Fruit fly (Drosophila melanogaster) whole organism, embryonic: Measurements from ENCODE around the gene anne.
A peak's percentile ranks its signal among the peaks of the same experiment; 100 is the strongest.

Experiments
- B-H2 ChIP-seq: fragments of 200-800 bp; sonication (Bioruptor generic); optimal IDR thresholded peaks from 2 replicates; lab custom pipeline; 2018; ENCODE audit warnings: missing biosample characterization, mild to moderate bottlenecking, missing genetic modification characterization
- BtbVII ChIP-seq: fragments of 200-800 bp; sonication (Bioruptor generic); optimal IDR thresholded peaks from 3 replicates; lab custom pipeline; 2017; ENCODE audit warnings: missing biosample characterization, mild to moderate bottlenecking, missing genetic modification characterization
- CG10431 ChIP-seq: fragments of 200-800 bp; sonication (Bioruptor generic); optimal IDR thresholded peaks from 3 replicates; lab custom pipeline; 2018; ENCODE audit warnings: missing biosample characterization, mild to moderate bottlenecking, missing genetic modification characterization
- CG12071 ChIP-seq: fragments of 200-800 bp; sonication (Bioruptor generic); optimal IDR thresholded peaks from 3 replicates; lab custom pipeline; 2018; ENCODE audit warnings: missing biosample characterization, mild to moderate bottlenecking, missing genetic modification characterization
- CG12769 ChIP-seq: fragments of 200-800 bp; sonication (Bioruptor generic); optimal IDR thresholded peaks from 2 replicates; lab custom pipeline; 2019; ENCODE audit warnings: missing biosample characterization, mild to moderate bottlenecking, missing genetic modification characterization, moderate library complexity
- CG13296 ChIP-seq: fragments of 200-800 bp; sonication (Bioruptor generic); optimal IDR thresholded peaks from 3 replicates; lab custom pipeline; 2018; ENCODE audit warnings: missing biosample characterization, mild to moderate bottlenecking, missing genetic modification characterization
- CG13894 ChIP-seq: fragments of 200-800 bp; sonication (Bioruptor generic); optimal IDR thresholded peaks from 3 replicates; lab custom pipeline; 2018; ENCODE audit warnings: missing biosample characterization, mild to moderate bottlenecking, missing genetic modification characterization, moderate library complexity
- CG14860 ChIP-seq: fragments of 200-800 bp; sonication (Bioruptor generic); IDR thresholded peaks from 3 replicates; pipeline ENCODE4 v1.3.6; 2022; ENCODE audit warnings: missing biosample characterization, missing genetic modification characterization; ENCODE audit not compliant: partially characterized antibody
- CG1603 ChIP-seq: fragments of 200-800 bp; sonication (Bioruptor generic); optimal IDR thresholded peaks from 2 replicates; lab custom pipeline; 2019; ENCODE audit warnings: missing biosample characterization, mild to moderate bottlenecking, missing genetic modification characterization, moderate library complexity
- CG17568 ChIP-seq: fragments of 200-800 bp; sonication (Bioruptor generic); optimal IDR thresholded peaks from 2 replicates; lab custom pipeline; 2018; ENCODE audit warnings: missing biosample characterization, mild to moderate bottlenecking, missing genetic modification characterization, moderate library complexity
- CG17802 ChIP-seq: fragments of 200-800 bp; sonication (Bioruptor generic); optimal IDR thresholded peaks from 2 replicates; lab custom pipeline; 2018; ENCODE audit warnings: missing biosample characterization, mild to moderate bottlenecking, missing genetic modification characterization, moderate library complexity
- CG2199 ChIP-seq: fragments of 200-800 bp; sonication (Bioruptor generic); IDR thresholded peaks from 3 replicates; pipeline ENCODE4 v1.3.6; 2022; ENCODE audit warnings: missing biosample characterization, missing genetic modification characterization
- CG3407 ChIP-seq: fragments of 200-800 bp; sonication (Bioruptor generic); optimal IDR thresholded peaks from 2 replicates; lab custom pipeline; 2018; ENCODE audit warnings: missing biosample characterization, mild to moderate bottlenecking, missing genetic modification characterization
- CG34376 ChIP-seq: fragments of 200-800 bp; sonication (Bioruptor generic); optimal IDR thresholded peaks from 2 replicates; lab custom pipeline; 2018; ENCODE audit warnings: missing biosample characterization, mild to moderate bottlenecking, missing genetic modification characterization
- CG4282 ChIP-seq: fragments of 200-800 bp; sonication (Bioruptor generic); optimal IDR thresholded peaks from 2 replicates; lab custom pipeline; 2016; ENCODE audit warnings: missing biosample characterization, missing genetic modification characterization
- CG4328 ChIP-seq: fragments of 200-800 bp; sonication (Bioruptor generic); optimal IDR thresholded peaks from 3 replicates; lab custom pipeline; 2017; ENCODE audit warnings: missing biosample characterization, missing genetic modification reagents, missing genetic modification characterization
- CG6813 ChIP-seq: fragments of 200-800 bp; sonication (Bioruptor generic); optimal IDR thresholded peaks from 2 replicates; lab custom pipeline; 2017; ENCODE audit warnings: missing biosample characterization, missing genetic modification characterization, mild to moderate bottlenecking, moderate library complexity, missing genetic modification reagents
- CG7839 ChIP-seq: fragments of 200-800 bp; sonication (Bioruptor generic); optimal IDR thresholded peaks from 3 replicates; lab custom pipeline; 2018; ENCODE audit warnings: missing biosample characterization, mild to moderate bottlenecking, missing genetic modification characterization, moderate library complexity
- CG8290 ChIP-seq, 3 experiments: fragments of 200-800 bp; sonication (Bioruptor generic); optimal IDR thresholded peaks; 2 replicates each; lab custom pipeline; 2016 to 2019; ENCODE audit warnings: missing biosample characterization in 3 of 3, missing genetic modification characterization in 3 of 3, mild to moderate bottlenecking in 2 of 3, moderate library complexity in 1 of 3
- D19A ChIP-seq: fragments of 200-800 bp; optimal IDR thresholded peaks from 3 replicates; lab custom pipeline; 2019; ENCODE audit warnings: missing biosample characterization, mild to moderate bottlenecking, missing genetic modification characterization, moderate library complexity
- ERR ChIP-seq: fragments of 200-800 bp; sonication (Bioruptor generic); optimal IDR thresholded peaks from 2 replicates; lab custom pipeline; 2016; ENCODE audit warnings: missing biosample characterization, missing genetic modification characterization
- Nf-YA ChIP-seq: fragments of 200-800 bp; sonication (Bioruptor generic); IDR thresholded peaks from 2 replicates; pipeline ENCODE4 v1.3.6; 2022; ENCODE audit warnings: missing biosample characterization, missing genetic modification characterization
- Pdp1 ChIP-seq, 2 experiments: fragments of 200-800 bp; sonication (Bioruptor generic); optimal IDR thresholded peaks; 3 replicates each; lab custom pipeline; 2016; ENCODE audit warnings: missing biosample characterization in 2 of 2, missing genetic modification characterization in 2 of 2, mild to moderate bottlenecking in 1 of 2, moderate library complexity in 1 of 2
- Side ChIP-seq: fragments of 200-800 bp; sonication (Bioruptor generic); optimal IDR thresholded peaks from 2 replicates; lab custom pipeline; 2016; ENCODE audit warnings: missing biosample characterization, missing genetic modification characterization
- Sox100B ChIP-seq: fragments of 200-800 bp; sonication (Bioruptor generic); optimal IDR thresholded peaks from 3 replicates; lab custom pipeline; 2018; ENCODE audit warnings: missing biosample characterization, mild to moderate bottlenecking, missing genetic modification characterization
- bowl ChIP-seq: fragments of 200-800 bp; sonication (Bioruptor generic); IDR thresholded peaks from 2 replicates; pipeline ENCODE4 v1.3.6; 2022; ENCODE audit warnings: missing biosample characterization, missing genetic modification characterization
- cad ChIP-seq: fragments of >200 bp; optimal IDR thresholded peaks from 2 replicates; lab custom pipeline; 2017; ENCODE audit warnings: missing biosample characterization, missing genetic modification characterization
- eve ChIP-seq, 2 experiments: fragments of >200 bp; optimal IDR thresholded peaks; 2 replicates each; lab custom pipeline; 2017; ENCODE audit warnings: missing biosample characterization in 2 of 2, missing genetic modification characterization in 2 of 2
- ewg ChIP-seq: fragments of 200-800 bp; sonication (Bioruptor generic); optimal IDR thresholded peaks from 3 replicates; lab custom pipeline; 2017; ENCODE audit warnings: mild to moderate bottlenecking, missing biosample characterization, missing genetic modification reagents, missing genetic modification characterization
- her ChIP-seq: fragments of 200-800 bp; sonication (Bioruptor generic); optimal IDR thresholded peaks from 2 replicates; lab custom pipeline; 2016; ENCODE audit warnings: missing biosample characterization, missing genetic modification characterization
- lov ChIP-seq, 2 experiments: fragments of 200-800 bp in 1 of 2; fragments of >200 bp in 1 of 2; sonication (Bioruptor generic) in 1 of 2; IDR thresholded peaks in 1 of 2; optimal IDR thresholded peaks in 1 of 2; 2 replicates in 1 of 2; 3 replicates in 1 of 2; pipeline versions ENCODE4 v1.3.6 to Lab custom; 2017 to 2022; ENCODE audit warnings: missing biosample characterization in 1 of 2, missing genetic modification characterization in 1 of 2
- odd ChIP-seq: fragments of 200-800 bp; sonication (Bioruptor generic); optimal IDR thresholded peaks from 2 replicates; lab custom pipeline; 2017; ENCODE audit warnings: missing biosample characterization, mild to moderate bottlenecking, missing genetic modification characterization
- onecut ChIP-seq: fragments of 200-800 bp; sonication (Bioruptor generic); IDR thresholded peaks from 2 replicates; pipeline ENCODE4 v1.3.6; 2022; ENCODE audit warnings: missing biosample characterization, missing genetic modification characterization
- pfk ChIP-seq: fragments of 200-800 bp; sonication (Bioruptor generic); optimal IDR thresholded peaks from 2 replicates; lab custom pipeline; 2018; ENCODE audit warnings: missing biosample characterization, mild to moderate bottlenecking, missing genetic modification characterization, moderate library complexity
- prd ChIP-seq, 3 experiments: fragments of >200 bp in 2 of 3; fragments of 200-800 bp in 1 of 3; sonication (Bioruptor generic) in 1 of 3; optimal IDR thresholded peaks in 2 of 3; IDR thresholded peaks in 1 of 3; 2 replicates in 2 of 3; 3 replicates in 1 of 3; pipeline versions ENCODE4 v1.3.6 to Lab custom; 2017 to 2022; ENCODE audit warnings: missing biosample characterization in 1 of 3, missing genetic modification characterization in 1 of 3
- schlank ChIP-seq: fragments of 200-800 bp; sonication (Bioruptor generic); optimal IDR thresholded peaks from 2 replicates; lab custom pipeline; 2018; ENCODE audit warnings: missing biosample characterization, mild to moderate bottlenecking, missing genetic modification characterization
- sens ChIP-seq: fragments of 200-800 bp; sonication (Bioruptor generic); peaks from one replicate; lab custom pipeline; 2016; ENCODE audit warnings: missing biosample characterization, missing genetic modification characterization
- sqz ChIP-seq: fragments of 200-800 bp; sonication (Bioruptor generic); optimal IDR thresholded peaks from 3 replicates; lab custom pipeline; 2018; ENCODE audit warnings: missing biosample characterization, mild to moderate bottlenecking, missing genetic modification characterization
- stwl ChIP-seq: fragments of 200-800 bp; sonication (Bioruptor generic); optimal IDR thresholded peaks from 3 replicates; lab custom pipeline; 2018; ENCODE audit warnings: missing biosample characterization, mild to moderate bottlenecking, missing genetic modification characterization, moderate library complexity
- trem ChIP-seq: fragments of 200-800 bp; optimal IDR thresholded peaks from 3 replicates; lab custom pipeline; 2019; ENCODE audit warnings: missing biosample characterization, mild to moderate bottlenecking, missing genetic modification characterization, moderate library complexity
- vvl ChIP-seq: fragments of 200-800 bp; sonication (Bioruptor generic); IDR thresholded peaks from 2 replicates; pipeline ENCODE4 v1.3.6; 2022; ENCODE audit warnings: missing biosample characterization, missing genetic modification characterization
- wek ChIP-seq: fragments of 200-800 bp; sonication (Bioruptor generic); optimal IDR thresholded peaks from 3 replicates; lab custom pipeline; 2018; ENCODE audit warnings: missing biosample characterization, mild to moderate bottlenecking, missing genetic modification characterization, moderate library complexity
- zfh1 ChIP-seq: fragments of 200-800 bp; sonication (Bioruptor generic); IDR thresholded peaks from 3 replicates; pipeline ENCODE4 v1.3.6; 2022; ENCODE audit warnings: missing biosample characterization, missing genetic modification characterization

anne gene

dm6 chr4:165159-165558, 33.1 kb downstream of the anne start:
- no peak for TF ChIP-seq CG6813
- TF ChIP-seq CG14860 (GFP tag; lab: Robert Waterston, UW) = peak; percentile 51

- no peak for TF ChIP-seq CG10431 (GFP tag; lab: Kevin White, UChicago)
- no peak for TF ChIP-seq lov (optimal IDR thresholded peaks at IDR 0.05; lab: Kevin White, UChicago)
- TF ChIP-seq lov (GFP tag; IDR thresholded peaks at IDR 0.05; lab: Robert Waterston, UW) = no peak
- no peak for TF ChIP-seq CG8290 (GFP tag; optimal IDR thresholded peaks at IDR 0.05; lab: Kevin White, UChicago)
- peak; percentile 23 to 41 for TF ChIP-seq CG8290 (tag; optimal IDR thresholded peaks at IDR 0.05; lab: Kevin White, UChicago)
- TF ChIP-seq bowl (GFP tag; lab: Robert Waterston, UW) = no peak
- peak; percentile 25 for TF ChIP-seq pfk (GFP tag; lab: Kevin White, UChicago)
- peak; percentile 14 for TF ChIP-seq schlank (tag; lab: Kevin White, UChicago)
- no peak for TF ChIP-seq Nf-YA (GFP tag; lab: Robert Waterston, UW)
- TF ChIP-seq B-H2 (GFP tag; lab: Kevin White, UChicago) = peak; percentile 3
- peak; percentile 13 for TF ChIP-seq CG3407 (GFP tag; lab: Kevin White, UChicago)
- TF ChIP-seq Side (GFP tag; lab: Kevin White, UChicago) = peak; percentile 17
- TF ChIP-seq CG17568 (GFP tag; lab: Kevin White, UChicago) = peak; percentile 14
- peak; percentile 54 for TF ChIP-seq CG13894 (tag; lab: Kevin White, UChicago)
- peak; percentile 28 for TF ChIP-seq CG34376
- TF ChIP-seq CG4328 = peak; percentile 26
- TF ChIP-seq eve (GFP tag; optimal IDR thresholded peaks at IDR 0.05; lab: Kevin White, UChicago) = peak in 1 of 2 experiments; percentile 70
- peak; percentile 30 for TF ChIP-seq odd (GFP tag; lab: Kevin White, UChicago)
- TF ChIP-seq Sox100B (GFP tag; lab: Kevin White, UChicago) = peak; percentile 26
- TF ChIP-seq wek = peak; percentile 49
- TF ChIP-seq CG1603 (tag; lab: Kevin White, UChicago) = peak; percentile 27
- TF ChIP-seq CG13296 (GFP tag; lab: Kevin White, UChicago) = peak; percentile 25
- TF ChIP-seq CG4282 (GFP tag; lab: Kevin White, UChicago) = no peak
These were observed 35.5 kb downstream of the anne start for dm6 chr4:167515-167914.

dm6 chr4:174526-174925, 42.5 kb downstream of the anne start:
- TF ChIP-seq sens (GFP tag; lab: Kevin White, UChicago) (peak; percentile 65), her (GFP tag; lab: Kevin White, UChicago) (no peak), CG2199 (GFP tag; lab: Robert Waterston, UW) (peak; percentile 79; the same call in 2 of the 3 replicates), Pdp1 (GFP tag; optimal IDR thresholded peaks at IDR 0.05; lab: Kevin White, UChicago) (peak in 1 of 2 experiments; percentile 45), sqz (no peak), CG17802 (tag; lab: Kevin White, UChicago) (peak; percentile 79)

- TF ChIP-seq zfh1 (GFP tag; lab: Robert Waterston, UW) = no peak
- TF ChIP-seq CG12769 = peak; percentile 26
- TF ChIP-seq CG7839 (tag; lab: Kevin White, UChicago) = no peak
- TF ChIP-seq trem (tag; lab: Kevin White, UChicago) = no peak
- no peak for TF ChIP-seq Nf-YA (GFP tag; lab: Robert Waterston, UW)
- TF ChIP-seq cad (GFP tag; lab: Kevin White, UChicago) = no peak
- TF ChIP-seq vvl (GFP tag; lab: Robert Waterston, UW) = no peak; the same call in 1 of the 2 replicates
- TF ChIP-seq CG12071 (GFP tag; lab: Kevin White, UChicago) = no peak
- no peak for TF ChIP-seq BtbVII (GFP tag; lab: Kevin White, UChicago)
- TF ChIP-seq CG34376 = no peak
- TF ChIP-seq ERR (GFP tag; lab: Kevin White, UChicago) = no peak
- TF ChIP-seq D19A (tag; lab: Kevin White, UChicago) = no peak
- peak; percentile 58 for TF ChIP-seq CG13894 (tag; lab: Kevin White, UChicago)
- TF ChIP-seq stwl (tag; lab: Kevin White, UChicago) = no peak
- TF ChIP-seq prd (optimal IDR thresholded peaks at IDR 0.05; lab: Kevin White, UChicago) = no peak
- no peak for TF ChIP-seq prd (GFP tag; IDR thresholded peaks at IDR 0.05; lab: Robert Waterston, UW)
- peak; percentile 78 for TF ChIP-seq onecut (GFP tag; lab: Robert Waterston, UW)
- no peak for TF ChIP-seq ewg
- peak in 1 of 2 experiments; percentile 30 for TF ChIP-seq eve (GFP tag; optimal IDR thresholded peaks at IDR 0.05; lab: Kevin White, UChicago)
These were observed 43.2 kb downstream of the anne start, which contains the start of gene CG33978 for dm6 chr4:175245-175644. TSS of gene CG33978 (minus strand) at chr4:175639.
